Worm (Caenorhabditis elegans): Measurements from ENCODE around the gene cdk-12.

ce11 chrIII:4330984-4331383, 1.8 kb upstream of the cdk-12 start, which contains the start of gene gly-6:
- TF ChIP-seq him-1 (tag; optimal IDR thresholded peaks at IDR 0.05): no peak
- TF ChIP-seq W03F9.2 (tag; optimal IDR thresholded peaks at IDR 0.05): no peak
